Fruit fly (Drosophila melanogaster) whole organism, embryonic: ENCODE results near the gene Gorab.

ENCODE experiments used
- Atf6 ChIP-seq: fragments of 200-800 bp; sonication (Bioruptor generic); IDR thresholded peaks from 2 replicates; pipeline ENCODE4 v1.3.6; 2022; ENCODE audit warnings: missing biosample characterization, missing genetic modification characterization
- B-H2 ChIP-seq: fragments of 200-800 bp; sonication (Bioruptor generic); optimal IDR thresholded peaks from 2 replicates; lab custom pipeline; 2018; ENCODE audit warnings: missing biosample characterization, mild to moderate bottlenecking, missing genetic modification characterization
- BEAF-32 ChIP-seq: fragments of 200-800 bp; sonication (Bioruptor generic); optimal IDR thresholded peaks from 3 replicates; lab custom pipeline; 2017; ENCODE audit warnings: missing biosample characterization, missing genetic modification characterization, mild to moderate bottlenecking, moderate library complexity, missing genetic modification reagents
- CG10267 ChIP-seq: fragments of 200-800 bp; sonication (Bioruptor generic); optimal IDR thresholded peaks from 2 replicates; lab custom pipeline; 2018; ENCODE audit warnings: missing biosample characterization, mild to moderate bottlenecking, missing genetic modification characterization, moderate library complexity
- CG12104 ChIP-seq: fragments of 200-800 bp; sonication (Bioruptor generic); optimal IDR thresholded peaks from 3 replicates; lab custom pipeline; 2016; ENCODE audit warnings: missing biosample characterization, missing genetic modification characterization
- CG12391 ChIP-seq: fragments of 200-800 bp; sonication (Bioruptor generic); optimal IDR thresholded peaks from 3 replicates; lab custom pipeline; 2018; ENCODE audit warnings: missing biosample characterization, mild to moderate bottlenecking, missing genetic modification characterization, moderate library complexity
- CG14014 ChIP-seq: fragments of 200-800 bp; sonication (Bioruptor generic); IDR thresholded peaks from 2 replicates; pipeline ENCODE4 v1.3.6; 2022; ENCODE audit warnings: missing biosample characterization, missing genetic modification characterization
- CG14710 ChIP-seq: fragments of 200-800 bp; sonication (Bioruptor generic); optimal IDR thresholded peaks from 3 replicates; lab custom pipeline; 2019; ENCODE audit warnings: missing biosample characterization, mild to moderate bottlenecking, missing genetic modification characterization, moderate library complexity
- CG1603 ChIP-seq: fragments of 200-800 bp; sonication (Bioruptor generic); optimal IDR thresholded peaks from 2 replicates; lab custom pipeline; 2019; ENCODE audit warnings: missing biosample characterization, mild to moderate bottlenecking, missing genetic modification characterization, moderate library complexity
- CG17361 ChIP-seq: fragments of 200-800 bp; sonication (Bioruptor generic); IDR thresholded peaks from 3 replicates; pipeline ENCODE4 v1.3.6; 2022; ENCODE audit warnings: missing biosample characterization, missing genetic modification characterization
- CG2712 ChIP-seq: fragments of 200-800 bp; optimal IDR thresholded peaks from 3 replicates; lab custom pipeline; 2019; ENCODE audit warnings: missing biosample characterization, mild to moderate bottlenecking, missing genetic modification characterization, moderate library complexity
- CG30403 ChIP-seq: fragments of 200-800 bp; sonication (Bioruptor generic); optimal IDR thresholded peaks from 3 replicates; lab custom pipeline; 2016; ENCODE audit warnings: missing biosample characterization, missing genetic modification characterization
- CG34376 ChIP-seq: fragments of 200-800 bp; sonication (Bioruptor generic); optimal IDR thresholded peaks from 2 replicates; lab custom pipeline; 2018; ENCODE audit warnings: missing biosample characterization, mild to moderate bottlenecking, missing genetic modification characterization
- CG4424 ChIP-seq: fragments of 200-800 bp; sonication (Bioruptor generic); optimal IDR thresholded peaks from 3 replicates; lab custom pipeline; 2016; ENCODE audit warnings: missing biosample characterization, missing genetic modification characterization
- CG4617 ChIP-seq: fragments of 200-800 bp; sonication (Bioruptor generic); optimal IDR thresholded peaks from 3 replicates; lab custom pipeline; 2016; ENCODE audit warnings: missing biosample characterization, missing genetic modification characterization, borderline replicate concordance
- CG6765 ChIP-seq: fragments of 200-800 bp; sonication (Bioruptor generic); optimal IDR thresholded peaks from 3 replicates; lab custom pipeline; 2017; ENCODE audit warnings: missing biosample characterization, mild to moderate bottlenecking, missing genetic modification characterization
- CG8290 ChIP-seq, 3 experiments: fragments of 200-800 bp; sonication (Bioruptor generic); optimal IDR thresholded peaks; 2 replicates each; lab custom pipeline; 2016 to 2019; ENCODE audit warnings: missing biosample characterization in 3 of 3, missing genetic modification characterization in 3 of 3, mild to moderate bottlenecking in 2 of 3, moderate library complexity in 1 of 3
- CrebB ChIP-seq: fragments of 200-800 bp; sonication (Bioruptor generic); optimal IDR thresholded peaks from 3 replicates; lab custom pipeline; 2018; ENCODE audit warnings: missing biosample characterization, mild to moderate bottlenecking, missing genetic modification characterization
- D19A ChIP-seq: fragments of 200-800 bp; optimal IDR thresholded peaks from 3 replicates; lab custom pipeline; 2019; ENCODE audit warnings: missing biosample characterization, mild to moderate bottlenecking, missing genetic modification characterization, moderate library complexity
- Fer1 ChIP-seq: fragments of 200-800 bp; sonication (Bioruptor generic); optimal IDR thresholded peaks from 2 replicates; lab custom pipeline; 2017; ENCODE audit warnings: missing biosample characterization, mild to moderate bottlenecking, missing genetic modification characterization
- H15 ChIP-seq: fragments of 200-800 bp; sonication (Bioruptor generic); IDR thresholded peaks from 3 replicates; pipeline ENCODE4 v1.3.6; 2022; ENCODE audit warnings: missing biosample characterization, missing genetic modification characterization
- Hmx ChIP-seq: fragments of 200-800 bp; sonication (Bioruptor generic); optimal IDR thresholded peaks from 2 replicates; lab custom pipeline; 2016; ENCODE audit warnings: missing biosample characterization, missing genetic modification characterization
- Hr51 ChIP-seq, 2 experiments: fragments of 200-800 bp; sonication (Bioruptor generic); optimal IDR thresholded peaks; 2 replicates in 1 of 2; 3 replicates in 1 of 2; lab custom pipeline; 2016 to 2018; ENCODE audit warnings: missing biosample characterization in 2 of 2, missing genetic modification characterization in 2 of 2, mild to moderate bottlenecking in 1 of 2, moderate library complexity in 1 of 2
- Med ChIP-seq: fragments of 200-800 bp; sonication (Bioruptor generic); peaks from one replicate; lab custom pipeline; 2016; ENCODE audit warnings: missing biosample characterization, missing genetic modification characterization, mild to moderate bottlenecking, inconsistent platforms, moderate library complexity
- Pdp1 ChIP-seq, 2 experiments: fragments of 200-800 bp; sonication (Bioruptor generic); optimal IDR thresholded peaks; 3 replicates each; lab custom pipeline; 2016; ENCODE audit warnings: missing biosample characterization in 2 of 2, missing genetic modification characterization in 2 of 2, mild to moderate bottlenecking in 1 of 2, moderate library complexity in 1 of 2
- Six4 ChIP-seq: fragments of 200-800 bp; sonication (Bioruptor generic); optimal IDR thresholded peaks from 2 replicates; lab custom pipeline; 2016; ENCODE audit warnings: missing biosample characterization, missing genetic modification characterization
- Xbp1 ChIP-seq: fragments of 200-800 bp; sonication (Bioruptor generic); optimal IDR thresholded peaks from 3 replicates; lab custom pipeline; 2016; ENCODE audit warnings: missing biosample characterization, mild to moderate bottlenecking, missing genetic modification characterization
- chif ChIP-seq, 2 experiments: fragments of 200-800 bp; sonication (Bioruptor generic); optimal IDR thresholded peaks; 3 replicates each; lab custom pipeline; 2016; ENCODE audit warnings: missing biosample characterization in 2 of 2, missing genetic modification characterization in 2 of 2
- ci ChIP-seq: fragments of 200-800 bp; sonication (Bioruptor generic); IDR thresholded peaks from 3 replicates; pipeline ENCODE4 v1.3.6; 2022; ENCODE audit warnings: missing biosample characterization, missing genetic modification characterization
- ftz-f1 ChIP-seq: fragments of 200-800 bp; sonication (Bioruptor generic); optimal IDR thresholded peaks from 2 replicates; lab custom pipeline; 2016; ENCODE audit warnings: missing biosample characterization, missing genetic modification characterization
- gem ChIP-seq: fragments of 200-800 bp; sonication (Bioruptor generic); optimal IDR thresholded peaks from 2 replicates; lab custom pipeline; 2019; ENCODE audit warnings: missing biosample characterization, mild to moderate bottlenecking, missing genetic modification characterization, moderate library complexity
- gfzf ChIP-seq: fragments of 200-800 bp; sonication (Bioruptor generic); optimal IDR thresholded peaks from 2 replicates; lab custom pipeline; 2016; ENCODE audit warnings: missing biosample characterization, mild to moderate bottlenecking, missing genetic modification characterization, moderate library complexity
- lilli ChIP-seq: fragments of 200-800 bp; sonication (Bioruptor generic); optimal IDR thresholded peaks from 3 replicates; lab custom pipeline; 2016; ENCODE audit warnings: missing biosample characterization, missing genetic modification characterization
- nerfin-1 ChIP-seq: fragments of 200-800 bp; sonication (Bioruptor generic); optimal IDR thresholded peaks from 3 replicates; lab custom pipeline; 2019; ENCODE audit warnings: missing biosample characterization, mild to moderate bottlenecking, missing genetic modification characterization, moderate library complexity
- pb ChIP-seq: fragments of 200-800 bp; sonication (Bioruptor generic); optimal IDR thresholded peaks from 3 replicates; lab custom pipeline; 2016; ENCODE audit warnings: missing biosample characterization, missing genetic modification characterization
- pzg ChIP-seq: fragments of 200-800 bp; sonication (Bioruptor generic); optimal IDR thresholded peaks from 3 replicates; lab custom pipeline; 2018; ENCODE audit warnings: missing biosample characterization, mild to moderate bottlenecking, missing genetic modification characterization, moderate library complexity
- sens ChIP-seq: fragments of 200-800 bp; sonication (Bioruptor generic); peaks from one replicate; lab custom pipeline; 2016; ENCODE audit warnings: missing biosample characterization, missing genetic modification characterization
- tin ChIP-seq: fragments of 200-800 bp; sonication (Bioruptor generic); optimal IDR thresholded peaks from 3 replicates; lab custom pipeline; 2016; ENCODE audit warnings: missing biosample characterization, missing genetic modification characterization
- toy ChIP-seq: fragments of 200-800 bp; sonication (Bioruptor generic); IDR thresholded peaks from 2 replicates; pipeline ENCODE4 v1.3.6; 2022; ENCODE audit warnings: missing biosample characterization, missing genetic modification characterization
- zen ChIP-seq: fragments of 200-800 bp; sonication (Bioruptor generic); optimal IDR thresholded peaks from 3 replicates; lab custom pipeline; 2018; ENCODE audit warnings: missing biosample characterization, mild to moderate bottlenecking, missing genetic modification characterization, moderate library complexity

Gene Gorab

dm6 chr3L:17427013-17427412 lies 1.6 kb downstream of the Gorab start, which contains the start of gene Polr3G (continued):
- TF ChIP-seq zen (tag; lab: Kevin White, UChicago) (no peak), CG17361 (0 out of 3 replicates have a peak, but pooled peaks have one; percentile 18), BEAF-32 (GFP tag; lab: Kevin White, UChicago) (peak; percentile 11), toy (no peak), CG6765 (GFP tag; lab: Kevin White, UChicago) (no peak), CG30403 (GFP tag; lab: Kevin White, UChicago) (peak; percentile 20), CG12391 (tag; lab: Kevin White, UChicago) (peak; percentile 49), Atf6 (GFP tag; lab: Robert Waterston, UW) (no peak), Xbp1 (peak; percentile 37), Fer1 (GFP tag; lab: Kevin White, UChicago) (peak; percentile 26), ftz-f1 (GFP tag; lab: Kevin White, UChicago) (no peak), CG14014 (0 out of 2 replicates have a peak, but pooled peaks have one; percentile 22), CrebB (peak; percentile 7), sens (GFP tag; lab: Kevin White, UChicago) (peak; percentile 86), CG10267 (tag; lab: Kevin White, UChicago) (peak; percentile 10), D19A (peak; percentile 99), CG8290 (GFP tag; optimal IDR thresholded peaks at IDR 0.05; lab: Kevin White, UChicago) (no peak), CG8290 (tag; optimal IDR thresholded peaks at IDR 0.05; lab: Kevin White, UChicago) (peak in 1 of 2 experiments; percentile 36), CG12104 (GFP tag; lab: Kevin White, UChicago) (no peak), Pdp1 (GFP tag; optimal IDR thresholded peaks at IDR 0.05; lab: Kevin White, UChicago) (peak in 1 of 2 experiments; percentile 23), nerfin-1 (tag; lab: Kevin White, UChicago) (no peak), B-H2 (GFP tag; lab: Kevin White, UChicago) (peak; percentile 22), pb (GFP tag; lab: Kevin White, UChicago) (no peak), CG1603 (tag; lab: Kevin White, UChicago) (peak; percentile 43), Six4 (GFP tag; lab: Kevin White, UChicago) (peak; percentile 8), pzg (GFP tag; lab: Kevin White, UChicago) (peak; percentile 39), Med (GFP tag; lab: Kevin White, UChicago) (peak; percentile 80), lilli (GFP tag; lab: Kevin White, UChicago) (peak; percentile 48), gem (tag; lab: Kevin White, UChicago) (peak; percentile 26), CG2712 (peak; percentile 8), CG4424 (peak; percentile 23), Hmx (GFP tag; lab: Kevin White, UChicago) (no peak), chif (GFP tag; optimal IDR thresholded peaks at IDR 0.05; lab: Kevin White, UChicago) (peak in 1 of 2 experiments; percentile 2), ci (GFP tag; lab: Robert Waterston, UW) (0 out of 3 replicates have a peak, but pooled peaks have one; percentile 45), CG34376 (GFP tag; lab: Kevin White, UChicago) (peak; percentile 23), CG14710 (tag; lab: Kevin White, UChicago) (peak; percentile 35), CG4617 (GFP tag; lab: Kevin White, UChicago) (no peak), Hr51 (GFP tag; optimal IDR thresholded peaks at IDR 0.05; lab: Kevin White, UChicago) (peak in 1 of 2 experiments; percentile 19), gfzf (peak; percentile 2), tin (peak; percentile 16), H15 (GFP tag; lab: Robert Waterston, UW) (no peak)
